Fruit fly (Drosophila melanogaster) whole organism, embryonic: Measurements from ENCODE around the gene Gyc88E.

Source experiments
- Bteb2 ChIP-seq: fragments of 200-800 bp; sonication (Bioruptor generic); optimal IDR thresholded peaks from 2 replicates; lab custom pipeline; 2016; ENCODE audit warnings: missing biosample characterization, missing genetic modification characterization
- CG12299 ChIP-seq: fragments of 200-800 bp; sonication (Bioruptor generic); optimal IDR thresholded peaks from 2 replicates; lab custom pipeline; 2018; ENCODE audit warnings: missing biosample characterization, mild to moderate bottlenecking, missing genetic modification characterization
- CG12391 ChIP-seq: fragments of 200-800 bp; sonication (Bioruptor generic); optimal IDR thresholded peaks from 3 replicates; lab custom pipeline; 2018; ENCODE audit warnings: missing biosample characterization, mild to moderate bottlenecking, missing genetic modification characterization, moderate library complexity
- CG13123 ChIP-seq: fragments of 200-800 bp; sonication (Bioruptor generic); optimal IDR thresholded peaks from 2 replicates; lab custom pipeline; 2016; ENCODE audit warnings: missing biosample characterization, missing genetic modification characterization
- CG13287 ChIP-seq: fragments of 200-800 bp; sonication (Bioruptor generic); IDR thresholded peaks from 2 replicates; pipeline ENCODE4 v1.3.6; 2022; ENCODE audit warnings: missing biosample characterization, missing genetic modification characterization; ENCODE audit not compliant: partially characterized antibody
- CG13894 ChIP-seq: fragments of 200-800 bp; sonication (Bioruptor generic); optimal IDR thresholded peaks from 3 replicates; lab custom pipeline; 2018; ENCODE audit warnings: missing biosample characterization, mild to moderate bottlenecking, missing genetic modification characterization, moderate library complexity
- CG14441 ChIP-seq: fragments of 200-800 bp; sonication (Bioruptor generic); IDR thresholded peaks from 2 replicates; pipeline ENCODE4 v1.3.6; 2022; ENCODE audit warnings: missing biosample characterization, missing genetic modification characterization
- CG15601 ChIP-seq: fragments of 200-800 bp; sonication (Bioruptor generic); optimal IDR thresholded peaks from 3 replicates; lab custom pipeline; 2019; ENCODE audit warnings: missing biosample characterization, mild to moderate bottlenecking, missing genetic modification characterization, moderate library complexity
- CG1647 ChIP-seq: fragments of 200-800 bp; sonication (Bioruptor generic); optimal IDR thresholded peaks from 3 replicates; lab custom pipeline; 2016; ENCODE audit warnings: missing biosample characterization, missing genetic modification characterization
- CG17385 ChIP-seq: fragments of 200-800 bp; sonication (Bioruptor generic); optimal IDR thresholded peaks from 3 replicates; lab custom pipeline; 2018; ENCODE audit warnings: missing biosample characterization, mild to moderate bottlenecking, missing genetic modification characterization
- CG1792 ChIP-seq: fragments of 200-800 bp; sonication (Bioruptor generic); optimal IDR thresholded peaks from 2 replicates; lab custom pipeline; 2016; ENCODE audit warnings: missing biosample characterization, missing genetic modification characterization
- CG18619 ChIP-seq: fragments of 200-800 bp; sonication (Bioruptor generic); optimal IDR thresholded peaks from 3 replicates; lab custom pipeline; 2017; ENCODE audit warnings: missing biosample characterization, mild to moderate bottlenecking, missing genetic modification characterization
- CG2116 ChIP-seq: fragments of 200-800 bp; sonication (Bioruptor generic); optimal IDR thresholded peaks from 3 replicates; lab custom pipeline; 2018; ENCODE audit warnings: missing biosample characterization, mild to moderate bottlenecking, missing genetic modification characterization
- CG34224 ChIP-seq: fragments of 200-800 bp; sonication (Bioruptor generic); IDR thresholded peaks from 3 replicates; pipeline ENCODE4 v1.3.6; 2022; ENCODE audit warnings: missing biosample characterization, missing genetic modification characterization; ENCODE audit not compliant: partially characterized antibody
- CG3838 ChIP-seq: fragments of 200-800 bp; sonication (Bioruptor generic); optimal IDR thresholded peaks from 3 replicates; lab custom pipeline; 2016; ENCODE audit warnings: missing biosample characterization, missing genetic modification characterization
- CG4730 ChIP-seq: fragments of 200-800 bp; sonication (Bioruptor generic); IDR thresholded peaks from 2 replicates; pipeline ENCODE4 v1.3.6; 2022; ENCODE audit warnings: missing biosample characterization, missing genetic modification characterization
- CG5245 ChIP-seq: fragments of 200-800 bp; sonication (Bioruptor generic); optimal IDR thresholded peaks from 3 replicates; lab custom pipeline; 2016; ENCODE audit warnings: missing biosample characterization, missing genetic modification characterization
- CG6272 ChIP-seq: fragments of 200-800 bp; sonication (Bioruptor generic); IDR thresholded peaks from 2 replicates; pipeline ENCODE4 v1.3.6; 2022; ENCODE audit warnings: missing biosample characterization, missing genetic modification characterization
- CG6791 ChIP-seq: fragments of 200-800 bp; sonication (Bioruptor generic); IDR thresholded peaks from 3 replicates; pipeline ENCODE4 v1.3.6; 2022; ENCODE audit warnings: missing biosample characterization, missing genetic modification characterization; ENCODE audit not compliant: partially characterized antibody
- CG7556 ChIP-seq: fragments of 200-800 bp; sonication (Bioruptor generic); optimal IDR thresholded peaks from 2 replicates; lab custom pipeline; 2017; ENCODE audit warnings: missing biosample characterization, mild to moderate bottlenecking, missing genetic modification characterization
- CG7987 ChIP-seq: fragments of 200-800 bp; sonication (Bioruptor generic); optimal IDR thresholded peaks from 2 replicates; lab custom pipeline; 2018; ENCODE audit warnings: missing biosample characterization, mild to moderate bottlenecking, missing genetic modification characterization, moderate library complexity
- CG9797 ChIP-seq: fragments of 200-800 bp; sonication (Bioruptor generic); optimal IDR thresholded peaks from 3 replicates; lab custom pipeline; 2018; ENCODE audit warnings: missing biosample characterization, mild to moderate bottlenecking, missing genetic modification characterization
- CkIIα-i1 ChIP-seq: fragments of 200-800 bp; sonication (Bioruptor generic); IDR thresholded peaks from 2 replicates; pipeline ENCODE4 v1.3.6; 2022; ENCODE audit warnings: missing biosample characterization, missing genetic modification characterization
- CrebB ChIP-seq: fragments of 200-800 bp; sonication (Bioruptor generic); optimal IDR thresholded peaks from 3 replicates; lab custom pipeline; 2018; ENCODE audit warnings: missing biosample characterization, mild to moderate bottlenecking, missing genetic modification characterization
- Dad ChIP-seq: fragments of 200-800 bp; sonication (Bioruptor generic); optimal IDR thresholded peaks from 3 replicates; lab custom pipeline; 2016; ENCODE audit warnings: missing biosample characterization, missing genetic modification characterization
- HLHmδ ChIP-seq: fragments of 200-800 bp; sonication (Bioruptor generic); optimal IDR thresholded peaks from 2 replicates; lab custom pipeline; 2018; ENCODE audit warnings: missing biosample characterization, mild to moderate bottlenecking, missing genetic modification characterization, moderate library complexity
- HmgD ChIP-seq: fragments of 200-800 bp; sonication (Bioruptor generic); optimal IDR thresholded peaks from 3 replicates; lab custom pipeline; 2016; ENCODE audit warnings: missing biosample characterization, missing genetic modification characterization
- Hr78 ChIP-seq, 2 experiments: fragments of 200-800 bp in 1 of 2; fragments of >200 bp in 1 of 2; sonication (Bioruptor generic) in 1 of 2; optimal IDR thresholded peaks; 2 replicates each; lab custom pipeline; 2017 to 2019; ENCODE audit warnings: missing biosample characterization in 2 of 2, missing genetic modification characterization in 2 of 2, mild to moderate bottlenecking in 1 of 2, moderate library complexity in 1 of 2
- Lim3 ChIP-seq: fragments of 200-800 bp; sonication (Bioruptor generic); IDR thresholded peaks from 2 replicates; pipeline ENCODE4 v1.3.6; 2022; ENCODE audit warnings: missing biosample characterization, missing genetic modification characterization
- MESR4 ChIP-seq: fragments of 200-800 bp; sonication (Bioruptor generic); optimal IDR thresholded peaks from 2 replicates; lab custom pipeline; 2018; ENCODE audit warnings: missing biosample characterization, mild to moderate bottlenecking, missing genetic modification characterization, moderate library complexity
- Nf-YA ChIP-seq: fragments of 200-800 bp; sonication (Bioruptor generic); IDR thresholded peaks from 2 replicates; pipeline ENCODE4 v1.3.6; 2022; ENCODE audit warnings: missing biosample characterization, missing genetic modification characterization
- Poxn ChIP-seq: fragments of 200-800 bp; sonication (Bioruptor generic); IDR thresholded peaks from 2 replicates; pipeline ENCODE4 v1.3.6; 2022; ENCODE audit warnings: missing biosample characterization, missing genetic modification characterization
- Rfx ChIP-seq: fragments of 200-800 bp; sonication (Bioruptor generic); IDR thresholded peaks from 2 replicates; pipeline ENCODE4 v1.3.6; 2022; ENCODE audit warnings: missing biosample characterization, missing genetic modification characterization
- Sin3A ChIP-seq: fragments of >200 bp; optimal IDR thresholded peaks from 2 replicates; lab custom pipeline; 2018
- Ssrp ChIP-seq: fragments of 200-800 bp; sonication (Bioruptor generic); optimal IDR thresholded peaks from 2 replicates; lab custom pipeline; 2018; ENCODE audit warnings: missing biosample characterization, mild to moderate bottlenecking, missing genetic modification characterization, moderate library complexity
- TFAM ChIP-seq: fragments of 200-800 bp; sonication (Bioruptor generic); optimal IDR thresholded peaks from 2 replicates; lab custom pipeline; 2017; ENCODE audit warnings: missing biosample characterization, missing genetic modification characterization, inconsistent platforms
- cato ChIP-seq: fragments of 200-800 bp; sonication (Bioruptor generic); optimal IDR thresholded peaks from 2 replicates; lab custom pipeline; 2016; ENCODE audit warnings: missing biosample characterization, missing genetic modification characterization, borderline replicate concordance
- chn ChIP-seq: fragments of 200-800 bp; sonication (Bioruptor generic); optimal IDR thresholded peaks from 2 replicates; lab custom pipeline; 2016; ENCODE audit warnings: missing biosample characterization, missing genetic modification characterization
- en ChIP-seq: fragments of 200-800 bp; sonication (Bioruptor generic); optimal IDR thresholded peaks from 2 replicates; lab custom pipeline; 2016; ENCODE audit warnings: missing biosample characterization, missing genetic modification characterization
- gcm2 ChIP-seq: fragments of 200-800 bp; sonication (Bioruptor generic); optimal IDR thresholded peaks from 2 replicates; lab custom pipeline; 2016; ENCODE audit warnings: missing biosample characterization, missing genetic modification characterization
- klu ChIP-seq: fragments of 200-800 bp; sonication (Bioruptor generic); IDR thresholded peaks from 2 replicates; pipeline ENCODE4 v1.3.6; 2022; ENCODE audit warnings: missing biosample characterization, missing genetic modification characterization
- pan ChIP-seq, 4 experiments: fragments of >200 bp in 3 of 4; fragments of 200-800 bp in 1 of 4; sonication (Bioruptor generic) in 1 of 4; optimal IDR thresholded peaks in 3 of 4; IDR thresholded peaks in 1 of 4; 2 replicates each; pipeline versions ENCODE4 v1.3.6 to Lab custom; 2017 to 2022; ENCODE audit warnings: missing biosample characterization in 2 of 4, missing genetic modification characterization in 2 of 4, mixed read lengths in 1 of 4
- pzg ChIP-seq: fragments of 200-800 bp; sonication (Bioruptor generic); optimal IDR thresholded peaks from 3 replicates; lab custom pipeline; 2018; ENCODE audit warnings: missing biosample characterization, mild to moderate bottlenecking, missing genetic modification characterization, moderate library complexity
- sisA ChIP-seq: fragments of 200-800 bp; sonication (Bioruptor generic); IDR thresholded peaks from 2 replicates; pipeline ENCODE4 v1.3.6; 2022; ENCODE audit warnings: missing biosample characterization, missing genetic modification characterization
- slbo ChIP-seq: fragments of 200-800 bp; sonication (Bioruptor generic); IDR thresholded peaks from 2 replicates; pipeline ENCODE4 v1.3.6; 2022; ENCODE audit warnings: missing biosample characterization, missing genetic modification characterization
- slp2 ChIP-seq: fragments of 200-800 bp; sonication (Bioruptor generic); optimal IDR thresholded peaks from 2 replicates; lab custom pipeline; 2016; ENCODE audit warnings: missing biosample characterization, missing genetic modification characterization
- vfl ChIP-seq: fragments of 200-800 bp; sonication (Bioruptor generic); optimal IDR thresholded peaks from 2 replicates; lab custom pipeline; 2016; ENCODE audit warnings: missing biosample characterization, missing genetic modification characterization
- yki ChIP-seq: fragments of >200 bp; optimal IDR thresholded peaks from 3 replicates; lab custom pipeline; 2018

The Gyc88E gene

DNA sequence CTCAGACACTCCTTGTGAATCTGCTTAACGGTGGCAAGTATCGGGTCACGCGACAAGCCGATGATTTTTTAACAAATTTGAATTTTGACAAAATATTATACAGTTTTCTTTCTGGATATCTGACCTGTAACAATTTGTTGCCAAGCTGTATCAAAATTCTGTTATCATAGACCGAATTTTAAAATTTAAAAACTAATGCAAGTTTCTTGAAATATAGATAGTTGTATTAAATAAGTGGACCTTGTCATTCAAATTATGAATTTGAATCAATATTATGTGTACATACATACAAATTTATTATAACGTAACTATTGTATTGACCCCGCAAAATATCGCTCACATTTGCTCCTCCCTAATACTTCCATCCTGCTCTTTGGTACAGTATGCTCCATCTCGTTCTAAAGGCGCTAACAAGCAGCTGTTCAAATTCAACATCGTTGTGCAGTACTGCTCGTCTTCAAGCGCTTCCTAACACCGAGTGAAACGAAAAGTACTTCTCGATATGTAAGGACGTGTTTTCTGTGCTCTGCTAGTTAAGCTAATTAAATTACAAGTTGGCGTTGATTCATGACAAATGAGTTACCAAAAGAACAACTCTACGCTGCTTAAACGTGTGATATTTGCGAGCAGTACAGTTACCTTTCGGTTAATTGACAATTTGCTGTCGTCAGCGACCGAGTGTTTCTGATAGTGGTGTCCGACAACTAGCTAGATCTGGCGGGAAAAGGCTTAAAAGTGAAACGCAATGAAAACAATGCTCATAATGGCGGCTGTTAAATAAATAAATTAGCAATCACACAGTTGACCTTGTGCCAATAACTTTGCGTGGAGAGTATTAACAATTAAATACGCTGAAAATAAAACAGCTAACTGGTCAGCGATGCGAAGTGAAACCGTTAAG, 46.2 kb downstream of the Gyc88E start, which contains the start of the genes Kpc1 and CG42542 (continued):
- TF ChIP-seq CG13894 (tag; lab: Kevin White, UChicago) (no peak), pzg (GFP tag; lab: Kevin White, UChicago) (peak; percentile 93), slp2 (GFP tag; lab: Kevin White, UChicago) (peak; percentile 67), gcm2 (GFP tag; lab: Kevin White, UChicago) (peak; percentile 78), pan (optimal IDR thresholded peaks at IDR 0.05; lab: Kevin White, UChicago) (no peak), pan (GFP tag; optimal IDR thresholded peaks at IDR 0.05 in 1 of 2, IDR thresholded peaks at IDR 0.05 in 1 of 2) (peak in 1 of 2 experiments; percentile 65), CG13287 (peak; percentile 93), CG13123 (GFP tag; lab: Kevin White, UChicago) (peak; percentile 17), CG1647 (GFP tag; lab: Kevin White, UChicago) (peak; percentile 84), cato (GFP tag; lab: Kevin White, UChicago) (peak; percentile 74), yki (no peak), CG17385 (peak; percentile 23), chn (peak; percentile 77), Bteb2 (GFP tag; lab: Kevin White, UChicago) (peak; percentile 71), CG12299 (no peak), en (peak; percentile 25), MESR4 (GFP tag; lab: Kevin White, UChicago) (peak; percentile 84), sisA (peak; percentile 37; the same call in 1 of the 2 replicates), CG3838 (peak; percentile 4), HmgD (GFP tag; lab: Kevin White, UChicago) (peak; percentile 73), CG34224 (peak; percentile 92; the same call in 2 of the 3 replicates), Sin3A (lab: Kevin White, UChicago) (peak; percentile 89), CG6791 (GFP tag; lab: Robert Waterston, UW) (peak; percentile 80), Dad (GFP tag; lab: Kevin White, UChicago) (peak; percentile 50), TFAM (GFP tag; lab: Kevin White, UChicago) (no peak), CG15601 (tag; lab: Kevin White, UChicago) (peak; percentile 37), HLHmδ (peak; percentile 63), CG4730 (GFP tag; lab: Robert Waterston, UW) (peak; percentile 45; the same call in 1 of the 2 replicates), Nf-YA (GFP tag; lab: Robert Waterston, UW) (no peak), CkIIα-i1 (no peak), vfl (GFP tag; lab: Kevin White, UChicago) (peak; percentile 63), klu (GFP tag; lab: Robert Waterston, UW) (no peak), Poxn (no peak; the same call in 1 of the 2 replicates), Lim3 (GFP tag; lab: Robert Waterston, UW) (no peak), CG7987 (peak; percentile 54), Ssrp (tag; lab: Kevin White, UChicago) (peak; percentile 62), CG7556 (GFP tag; lab: Kevin White, UChicago) (peak; percentile 75), Hr78 (GFP tag; optimal IDR thresholded peaks at IDR 0.05; lab: Kevin White, UChicago) (no peak), CG12391 (tag; lab: Kevin White, UChicago) (peak; percentile 85), CG2116 (peak; percentile 59), CG14441 (GFP tag; lab: Robert Waterston, UW) (peak; percentile 54; the same call in 1 of the 2 replicates), CG5245 (peak; percentile 50), CG9797 (GFP tag; lab: Kevin White, UChicago) (peak; percentile 36), CrebB (peak; percentile 52), slbo (peak; percentile 81), CG6272 (GFP tag; lab: Robert Waterston, UW) (no peak), CG18619 (GFP tag; lab: Kevin White, UChicago) (peak; percentile 60), CG1792 (peak; percentile 43), Rfx (GFP tag; lab: Robert Waterston, UW) (peak; percentile 86)
